Fruit fly (Drosophila melanogaster) whole organism, pupa: ENCODE results near the gene mys.

ENCODE experiments used
- CG10348 ChIP-seq: fragments of 200-800 bp; sonication (Bioruptor generic); IDR thresholded peaks from 2 replicates; pipeline ENCODE4 v1.3.6; 2022; ENCODE audit warnings: missing biosample characterization, missing genetic modification characterization
- CG12605 ChIP-seq: fragments of 200-800 bp; sonication (Bioruptor generic); IDR thresholded peaks from 2 replicates; pipeline ENCODE4 v1.3.6; 2022; ENCODE audit warnings: missing biosample characterization, missing genetic modification characterization
- CG13204 ChIP-seq: fragments of 200-800 bp; sonication (Bioruptor generic); optimal IDR thresholded peaks from 2 replicates; lab custom pipeline; 2018; ENCODE audit warnings: missing biosample characterization, mild to moderate bottlenecking, missing genetic modification characterization, moderate library complexity
- CG14655 ChIP-seq: fragments of 200-800 bp; sonication (Bioruptor generic); optimal IDR thresholded peaks from 3 replicates; lab custom pipeline; 2017; ENCODE audit warnings: mild to moderate bottlenecking, missing biosample characterization, missing genetic modification reagents, missing genetic modification characterization
- CG15710 ChIP-seq: fragments of 200-800 bp; sonication (Bioruptor generic); optimal IDR thresholded peaks from 2 replicates; lab custom pipeline; 2018; ENCODE audit warnings: missing biosample characterization, mild to moderate bottlenecking, missing genetic modification characterization, moderate library complexity
- CG17806 ChIP-seq: fragments of 200-800 bp; sonication (Bioruptor generic); optimal IDR thresholded peaks from 2 replicates; lab custom pipeline; 2018; ENCODE audit warnings: missing biosample characterization, mild to moderate bottlenecking, missing genetic modification characterization, moderate library complexity
- CG32121 ChIP-seq: fragments of 200-800 bp; sonication (Bioruptor generic); IDR thresholded peaks from 2 replicates; pipeline ENCODE4 v1.3.6; 2022; ENCODE audit warnings: missing biosample characterization, missing genetic modification characterization
- CG34367 ChIP-seq: fragments of 200-800 bp; sonication (Bioruptor generic); optimal IDR thresholded peaks from 2 replicates; lab custom pipeline; 2018; ENCODE audit warnings: missing biosample characterization, mild to moderate bottlenecking, missing genetic modification characterization
- CG4496 ChIP-seq: fragments of 200-800 bp; sonication (Bioruptor generic); IDR thresholded peaks from 3 replicates; pipeline ENCODE4 v1.3.6; 2022; ENCODE audit warnings: missing biosample characterization, missing genetic modification characterization
- CG8159 ChIP-seq: fragments of 200-800 bp; sonication (Bioruptor generic); optimal IDR thresholded peaks from 3 replicates; lab custom pipeline; 2018; ENCODE audit warnings: missing biosample characterization, mild to moderate bottlenecking, missing genetic modification characterization, moderate library complexity
- CG8301 ChIP-seq: fragments of 200-800 bp; sonication (Bioruptor generic); optimal IDR thresholded peaks from 2 replicates; lab custom pipeline; 2018; ENCODE audit warnings: missing biosample characterization, mild to moderate bottlenecking, missing genetic modification characterization
- CG9948 ChIP-seq: fragments of 200-800 bp; sonication (Bioruptor generic); optimal IDR thresholded peaks from 2 replicates; lab custom pipeline; 2018; ENCODE audit warnings: missing biosample characterization, mild to moderate bottlenecking, missing genetic modification characterization, moderate library complexity
- D1 ChIP-seq: fragments of 200-800 bp; sonication (Bioruptor generic); optimal IDR thresholded peaks from 2 replicates; lab custom pipeline; 2018; ENCODE audit warnings: missing biosample characterization, mild to moderate bottlenecking, missing genetic modification characterization, moderate library complexity
- EcR ChIP-seq: fragments of 200-800 bp; sonication (Bioruptor generic); optimal IDR thresholded peaks from 3 replicates; lab custom pipeline; 2019; ENCODE audit warnings: missing biosample characterization, missing genetic modification characterization, mild to moderate bottlenecking, moderate library complexity, missing genetic modification reagents
- Ets98B ChIP-seq: fragments of 200-800 bp; sonication (Bioruptor generic); IDR thresholded peaks from 2 replicates; pipeline ENCODE4 v1.3.6; 2022; ENCODE audit warnings: missing biosample characterization, missing genetic modification characterization
- Pif1A ChIP-seq: fragments of 200-800 bp; sonication (Bioruptor generic); optimal IDR thresholded peaks from 3 replicates; lab custom pipeline; 2016; ENCODE audit warnings: missing biosample characterization, missing genetic modification characterization
- Pif1B ChIP-seq: fragments of 200-800 bp; sonication (Bioruptor generic); optimal IDR thresholded peaks from 3 replicates; lab custom pipeline; 2016; ENCODE audit warnings: missing biosample characterization, missing genetic modification characterization
- Snoo ChIP-seq: fragments of 200-800 bp; sonication (Bioruptor generic); optimal IDR thresholded peaks from 3 replicates; lab custom pipeline; 2017; ENCODE audit warnings: missing biosample characterization, mild to moderate bottlenecking, missing genetic modification characterization, inconsistent platforms
- fd96Ca ChIP-seq: fragments of 200-800 bp; sonication (Bioruptor generic); IDR thresholded peaks from 3 replicates; pipeline ENCODE4 v1.3.6; 2022; ENCODE audit warnings: missing biosample characterization, missing genetic modification characterization
- gl ChIP-seq: fragments of 200-800 bp; sonication (Bioruptor generic); optimal IDR thresholded peaks from 2 replicates; lab custom pipeline; 2018; ENCODE audit warnings: missing biosample characterization, mild to moderate bottlenecking, missing genetic modification characterization
- rn ChIP-seq: fragments of 200-800 bp; sonication (Bioruptor generic); IDR thresholded peaks from 2 replicates; pipeline ENCODE4 v1.3.6; 2022; ENCODE audit warnings: missing biosample characterization, missing genetic modification characterization

mys gene

dm6 chrX:8056084-8056483, 5.4 kb upstream of the mys start:
- TF ChIP-seq gl (tag; lab: Kevin White, UChicago), result no peak

- TF ChIP-seq Snoo (tag; lab: Kevin White, UChicago), result peak; percentile 0
- no peak for TF ChIP-seq CG34367 (tag; lab: Kevin White, UChicago)
- TF ChIP-seq fd96Ca (GFP tag; lab: Robert Waterston, UW), result peak; percentile 54; the same call in 1 of the 3 replicates
- TF ChIP-seq Pif1B (GFP tag; lab: Kevin White, UChicago), result peak; percentile 51
- TF ChIP-seq CG4496 (GFP tag; lab: Robert Waterston, UW), result peak; percentile 76
- TF ChIP-seq gl (tag; lab: Kevin White, UChicago), result peak; percentile 36
- TF ChIP-seq CG12605 (GFP tag; lab: Robert Waterston, UW), result peak; percentile 31; the same call in 1 of the 2 replicates
- peak; percentile 19 for TF ChIP-seq CG15710 (tag; lab: Kevin White, UChicago)
- peak; percentile 46; the same call in 1 of the 2 replicates for TF ChIP-seq Ets98B (GFP tag; lab: Robert Waterston, UW)
- no peak for TF ChIP-seq CG17806 (tag; lab: Kevin White, UChicago)
- peak; percentile 18 for TF ChIP-seq CG13204 (GFP tag; lab: Kevin White, UChicago)
- TF ChIP-seq CG32121 (GFP tag; lab: Robert Waterston, UW), result peak; percentile 37; the same call in 1 of the 2 replicates
- no peak for TF ChIP-seq CG10348
Observed at dm6 chrX:8056597-8057228, 4.7 kb upstream of the mys start.

dm6 chrX:8057299-8057730, 4.1 kb upstream of the mys start:
- TF ChIP-seq D1 (no peak), CG9948 (tag; lab: Kevin White, UChicago) (peak; percentile 76), Pif1B (GFP tag; lab: Kevin White, UChicago) (peak; percentile 42), fd96Ca (GFP tag; lab: Robert Waterston, UW) (peak; percentile 69; the same call in 2 of the 3 replicates), CG8159 (tag; lab: Kevin White, UChicago) (peak; percentile 80), CG15710 (tag; lab: Kevin White, UChicago) (peak; percentile 75), CG12605 (GFP tag; lab: Robert Waterston, UW) (no peak), EcR (GFP tag; lab: Kevin White, UChicago) (no peak), Snoo (tag; lab: Kevin White, UChicago) (peak; percentile 60), CG8301 (tag; lab: Kevin White, UChicago) (peak; percentile 78), CG32121 (GFP tag; lab: Robert Waterston, UW) (peak; percentile 46; the same call in 1 of the 2 replicates), CG4496 (GFP tag; lab: Robert Waterston, UW) (peak; percentile 58; the same call in 1 of the 3 replicates), CG17806 (tag; lab: Kevin White, UChicago) (peak; percentile 61), CG34367 (tag; lab: Kevin White, UChicago) (peak; percentile 56), CG10348 (no peak), Pif1A (GFP tag; lab: Kevin White, UChicago) (peak; percentile 59), CG13204 (GFP tag; lab: Kevin White, UChicago) (no peak), gl (tag; lab: Kevin White, UChicago) (no peak), rn (GFP tag; lab: Robert Waterston, UW) (peak; percentile 46; the same call in 1 of the 2 replicates), CG14655 (GFP tag; lab: Kevin White, UChicago) (peak; percentile 87), Ets98B (GFP tag; lab: Robert Waterston, UW) (peak; percentile 7; the same call in 1 of the 2 replicates)

dm6 chrX:8057837-8058445, 3.5 kb upstream of the mys start:
- TF ChIP-seq gl (tag; lab: Kevin White, UChicago) (peak; percentile 6), Ets98B (GFP tag; lab: Robert Waterston, UW) (peak; percentile 7; the same call in 1 of the 2 replicates), CG10348 (no peak), CG12605 (GFP tag; lab: Robert Waterston, UW) (peak; percentile 26), CG32121 (GFP tag; lab: Robert Waterston, UW) (no peak), D1 (no peak), EcR (GFP tag; lab: Kevin White, UChicago) (no peak), CG4496 (GFP tag; lab: Robert Waterston, UW) (peak; percentile 6; the same call in 1 of the 3 replicates), Pif1A (GFP tag; lab: Kevin White, UChicago) (no peak)

dm6 chrX:8058446-8058900, 3.0 kb upstream of the mys start:
- TF ChIP-seq CG4496 (GFP tag; lab: Robert Waterston, UW) (peak; percentile 68; the same call in 2 of the 3 replicates), gl (tag; lab: Kevin White, UChicago) (peak; percentile 29), D1 (no peak), CG14655 (GFP tag; lab: Kevin White, UChicago) (no peak), CG13204 (GFP tag; lab: Kevin White, UChicago) (peak; percentile 23), Ets98B (GFP tag; lab: Robert Waterston, UW) (peak; percentile 50), rn (GFP tag; lab: Robert Waterston, UW) (no peak), EcR (GFP tag; lab: Kevin White, UChicago) (peak; percentile 55), CG15710 (tag; lab: Kevin White, UChicago) (no peak), CG34367 (tag; lab: Kevin White, UChicago) (no peak), Snoo (tag; lab: Kevin White, UChicago) (no peak), CG32121 (GFP tag; lab: Robert Waterston, UW) (peak; percentile 35; the same call in 1 of the 2 replicates), CG9948 (tag; lab: Kevin White, UChicago) (no peak), Pif1B (GFP tag; lab: Kevin White, UChicago) (peak; percentile 21), Pif1A (GFP tag; lab: Kevin White, UChicago) (no peak), CG8301 (tag; lab: Kevin White, UChicago) (no peak), CG10348 (no peak), CG8159 (tag; lab: Kevin White, UChicago) (no peak), CG12605 (GFP tag; lab: Robert Waterston, UW) (peak; percentile 60), fd96Ca (GFP tag; lab: Robert Waterston, UW) (peak; percentile 59; the same call in 1 of the 3 replicates), CG17806 (tag; lab: Kevin White, UChicago) (no peak)
